Fruit fly (Drosophila melanogaster) whole organism, prepupa: Measurements from ENCODE around the gene sd.

Experiments
- CG15336 ChIP-seq: fragments of 200-800 bp; sonication (Bioruptor generic); IDR thresholded peaks from 2 replicates; pipeline ENCODE4 v1.3.6; 2022; ENCODE audit warnings: missing biosample characterization, missing genetic modification characterization
- CG6276 ChIP-seq: fragments of 200-800 bp; sonication (Bioruptor generic); optimal IDR thresholded peaks from 2 replicates; lab custom pipeline; 2017; ENCODE audit warnings: missing biosample characterization, mild to moderate bottlenecking, missing genetic modification characterization
- CG7368 ChIP-seq: fragments of 200-800 bp; sonication (Bioruptor generic); optimal IDR thresholded peaks from 3 replicates; lab custom pipeline; 2016; ENCODE audit warnings: missing biosample characterization, missing genetic modification characterization
- Hr39 ChIP-seq: fragments of 200-800 bp; sonication (Bioruptor generic); optimal IDR thresholded peaks from 2 replicates; lab custom pipeline; 2016; ENCODE audit warnings: missing biosample characterization, missing genetic modification characterization
- Lpt ChIP-seq: fragments of 200-800 bp; sonication (Bioruptor generic); optimal IDR thresholded peaks from 3 replicates; lab custom pipeline; 2016; ENCODE audit warnings: missing biosample characterization, missing genetic modification characterization
- esn ChIP-seq: fragments of 200-800 bp; sonication (Bioruptor generic); optimal IDR thresholded peaks from 2 replicates; lab custom pipeline; 2016; ENCODE audit warnings: missing biosample characterization, mild to moderate bottlenecking, missing genetic modification characterization, moderate library complexity

DNA sequence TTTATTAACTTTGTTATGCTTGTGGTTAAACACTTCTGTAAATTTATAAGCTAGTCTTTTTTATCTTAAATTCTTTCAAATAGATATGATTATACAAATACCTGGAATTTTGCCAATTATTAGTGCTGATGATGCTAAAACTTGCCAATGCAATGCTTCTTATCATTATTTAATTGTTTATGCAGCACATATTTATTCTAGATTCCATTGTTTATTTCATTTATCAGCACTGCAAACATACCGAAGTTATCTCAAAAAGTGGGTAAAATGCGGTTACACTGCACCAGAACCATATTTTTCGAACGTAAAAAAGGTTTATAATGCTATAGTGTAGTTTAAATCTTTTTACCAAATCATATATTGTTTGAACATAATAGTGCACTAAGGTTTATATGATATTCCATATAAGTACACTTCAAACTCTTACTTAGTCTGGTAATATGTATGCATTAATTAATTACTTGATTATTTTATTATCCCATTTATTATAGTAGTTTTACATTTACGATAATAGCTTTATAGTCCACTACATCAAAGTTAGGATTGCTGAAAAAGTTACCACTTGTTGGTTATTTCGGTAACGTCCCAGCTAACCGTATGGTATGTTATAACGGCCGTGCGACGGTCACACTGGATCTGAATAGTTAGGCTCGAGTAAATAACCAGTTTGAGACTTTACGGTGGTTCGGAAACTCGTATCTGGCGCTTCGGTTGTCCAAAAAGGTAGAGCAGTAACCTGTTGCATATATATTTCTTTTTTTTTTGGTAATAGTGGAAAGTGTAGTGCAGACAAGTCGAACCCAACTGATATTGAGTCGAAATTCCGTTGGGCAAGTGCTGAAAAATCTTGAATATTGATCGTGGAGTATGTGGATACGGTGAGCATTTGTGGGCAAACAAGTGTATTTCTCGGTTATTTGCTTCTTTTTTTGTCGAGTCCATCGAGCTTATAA lies 15.7 kb upstream of the sd start, which contains the start of gene Rhp:
- no peak for TF ChIP-seq Hr39 (GFP tag; lab: Kevin White, UChicago)
- TF ChIP-seq esn (GFP tag; lab: Kevin White, UChicago), result peak; percentile 54
- TF ChIP-seq CG7368 (GFP tag; lab: Kevin White, UChicago), result peak; percentile 74
- no peak for TF ChIP-seq Lpt (GFP tag; lab: Kevin White, UChicago)
- no peak for TF ChIP-seq CG15336 (GFP tag; lab: Robert Waterston, UW)
- TF ChIP-seq CG6276, result no peak
